Comparison of ENCODE assay signal across 2 worm cellular contexts in genomic region chrII:13369231-13369630, ce11.
TF ChIP-seq lines count a peak whose summit lies in the region.

TSS of gene Y48C3A.20 (plus strand) at chrII:13369607.

TF ChIP-seq in whole organism, L1 larva, 84 proteins besides CTCF, POLR2A, EP300 and RAD21 (continued from another document):
- TF ChIP-seq ceh-8 (GFP tag; optimal IDR thresholded peaks at IDR 0.05; lab: Kevin White, UChicago): no peak
- TF ChIP-seq elt-3 (tag; optimal IDR thresholded peaks at IDR 0.05; lab: Kevin White, UChicago): peak in 2 of 6 experiments; percentile 59 to 61
- TF ChIP-seq snpc-4 (tag; optimal IDR thresholded peaks at IDR 0.05; lab: Kevin White, UChicago): peak; percentile 83
- TF ChIP-seq lin-35 (GFP tag; optimal IDR thresholded peaks at IDR 0.05; lab: Kevin White, UChicago): peak; percentile 85 to 86
- no peak for TF ChIP-seq pqm-1 (tag; optimal IDR thresholded peaks at IDR 0.05; lab: Kevin White, UChicago)
- TF ChIP-seq nhr-20 (tag; optimal IDR thresholded peaks at IDR 0.05; lab: Kevin White, UChicago): no peak
- no peak for TF ChIP-seq nhr-11 (tag; optimal IDR thresholded peaks at IDR 0.05; lab: Kevin White, UChicago)
- peak; percentile 66 for TF ChIP-seq C16A3.4 (tag; optimal IDR thresholded peaks at IDR 0.05; lab: Kevin White, UChicago)
- TF ChIP-seq nhr-19 (GFP tag; conservative IDR thresholded peaks at IDR 0.05; lab: Robert Waterston, UW): peak; percentile 72; the same call in 1 of the 2 replicates
- TF ChIP-seq nhr-85 (tag; lab: Kevin White, UChicago): peak; percentile 74
- peak; percentile 49 for TF ChIP-seq lin-15B (tag; optimal IDR thresholded peaks at IDR 0.05; lab: Kevin White, UChicago)
- peak; percentile 25 for TF ChIP-seq sox-4 (tag; optimal IDR thresholded peaks at IDR 0.05; lab: Kevin White, UChicago)
- TF ChIP-seq fkh-8 (tag; optimal IDR thresholded peaks at IDR 0.05; lab: Kevin White, UChicago): peak; percentile 64
- TF ChIP-seq nhr-90 (tag; optimal IDR thresholded peaks at IDR 0.05; lab: Kevin White, UChicago; ENCODE audit: poor library complexity): peak; percentile 74
- TF ChIP-seq ceh-88 (GFP tag; IDR thresholded peaks at IDR 0.05; lab: Robert Waterston, UW): peak; percentile 54
- peak; percentile 67 for TF ChIP-seq irx-1 (tag; optimal IDR thresholded peaks at IDR 0.05; lab: Kevin White, UChicago)
- peak; percentile 75 for TF ChIP-seq xbp-1 (tag; optimal IDR thresholded peaks at IDR 0.05; lab: Kevin White, UChicago)
- no peak for TF ChIP-seq hlh-17 (GFP tag; optimal IDR thresholded peaks at IDR 0.05; lab: Kevin White, UChicago; ENCODE audit: borderline replicate concordance)
- TF ChIP-seq ztf-11 (tag; optimal IDR thresholded peaks at IDR 0.05; lab: Kevin White, UChicago): peak in 1 of 2 experiments; percentile 13
- peak; percentile 77 for TF ChIP-seq unc-130 (tag; optimal IDR thresholded peaks at IDR 0.05; lab: Kevin White, UChicago)
- TF ChIP-seq tbx-2 (tag; optimal IDR thresholded peaks at IDR 0.05; lab: Kevin White, UChicago): peak; percentile 79
- TF ChIP-seq ztf-4 (tag; optimal IDR thresholded peaks at IDR 0.05; lab: Kevin White, UChicago): peak; percentile 70
- no peak for TF ChIP-seq fkh-4 (tag; optimal IDR thresholded peaks at IDR 0.05; lab: Kevin White, UChicago; ENCODE audit: borderline replicate concordance)
- no peak for TF ChIP-seq C34B4.2 (tag; optimal IDR thresholded peaks at IDR 0.05; lab: Kevin White, UChicago)
- peak; percentile 46 for TF ChIP-seq lin-13 (GFP tag; optimal IDR thresholded peaks at IDR 0.05; lab: Kevin White, UChicago)
- peak; percentile 67 for TF ChIP-seq isw-1 (GFP tag; IDR thresholded peaks at IDR 0.05; lab: Robert Waterston, UW)
- TF ChIP-seq dpl-1 (GFP tag; optimal IDR thresholded peaks at IDR 0.05; lab: Kevin White, UChicago): peak; percentile 79 to 84 (median 81)
- TF ChIP-seq lin-39 (tag; optimal IDR thresholded peaks at IDR 0.05; lab: Kevin White, UChicago): peak; percentile 43
- peak; percentile 74 to 82 (median 81) for TF ChIP-seq ceh-82 (tag; optimal IDR thresholded peaks at IDR 0.05; lab: Kevin White, UChicago)
- peak; percentile 77 for TF ChIP-seq skn-1 (tag; optimal IDR thresholded peaks at IDR 0.05; lab: Kevin White, UChicago)
- peak; percentile 51 for TF ChIP-seq pax-3 (tag; optimal IDR thresholded peaks at IDR 0.05; lab: Kevin White, UChicago)

TF ChIP-seq in whole organism, L3 larva, 47 proteins besides CTCF, POLR2A, EP300 and RAD21 (continued from another document):
- TF ChIP-seq hmg-11 (tag; optimal IDR thresholded peaks at IDR 0.05; lab: Kevin White, UChicago) (peak; percentile 74), ceh-28 (tag; optimal IDR thresholded peaks at IDR 0.05; lab: Kevin White, UChicago) (peak; percentile 60), snpc-4 (tag; optimal IDR thresholded peaks at IDR 0.05; lab: Kevin White, UChicago) (peak; percentile 72)
TF ChIP-seq in whole organism, L3 larva: peak in this region for 15.
